Worm (Caenorhabditis elegans) whole organism, L2 larva: Measurements from ENCODE around the gene nlp-30.

Source experiments
- ama-1 ChIP-seq: fragments of 150-350 bp; optimal IDR thresholded peaks from 2 replicates; lab custom pipeline; 2018; ENCODE audit warnings: inconsistent platforms
- dmd-4 ChIP-seq: sonication (generic microtip); optimal IDR thresholded peaks from 2 replicates; lab custom pipeline; 2017; ENCODE audit warnings: missing biosample characterization, missing genetic modification characterization
- elt-1 ChIP-seq: fragments of 150-350 bp; optimal IDR thresholded peaks from 2 replicates; lab custom pipeline; 2014; ENCODE audit warnings: missing biosample characterization, missing genetic modification characterization
- lin-11 ChIP-seq: fragments of 150-350 bp; sonication (generic microtip); optimal IDR thresholded peaks from 2 replicates; lab custom pipeline; 2014; ENCODE audit warnings: missing biosample characterization, missing genetic modification characterization, inconsistent platforms, mixed read lengths
- lin-39 ChIP-seq: fragments of 150-350 bp; optimal IDR thresholded peaks from 2 replicates; lab custom pipeline; 2014; ENCODE audit warnings: missing biosample characterization, missing genetic modification reagents, missing genetic modification characterization
- nhr-6 ChIP-seq: fragments of 150-350 bp; optimal IDR thresholded peaks from 2 replicates; lab custom pipeline; 2014; ENCODE audit warnings: missing biosample characterization, missing genetic modification characterization

DNA sequence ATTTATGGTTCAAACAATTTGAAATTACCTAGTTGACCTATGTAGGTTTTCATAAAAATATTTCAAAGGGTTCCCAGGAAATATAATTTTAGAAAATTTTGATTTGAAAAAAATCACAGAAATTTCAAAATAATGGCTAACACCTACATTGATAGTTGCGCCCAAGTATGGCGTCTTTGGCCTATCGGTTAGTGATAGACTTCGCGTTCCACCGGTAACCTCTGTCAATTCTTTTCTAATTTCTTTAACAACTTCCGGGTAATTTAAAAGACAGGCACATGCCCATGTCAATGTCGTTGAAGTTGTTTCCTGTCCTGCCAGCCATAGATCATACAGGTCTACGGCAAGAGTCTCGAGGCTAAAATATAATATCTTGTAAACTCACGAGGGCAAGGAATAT, 12.9 kb upstream of the nlp-30 start:
- TF ChIP-seq ama-1 (lab: Kevin White, UChicago): no peak
- TF ChIP-seq lin-39 (tag; lab: Kevin White, UChicago): no peak
- TF ChIP-seq dmd-4: no peak
- no peak for TF ChIP-seq lin-11 (tag; lab: Kevin White, UChicago)
- TF ChIP-seq elt-1 (tag; lab: Kevin White, UChicago): no peak
- TF ChIP-seq nhr-6 (tag; lab: Kevin White, UChicago): no peak
